Fruit fly (Drosophila melanogaster): ENCODE results near the gene CG8128.
A peak's percentile ranks its signal among the peaks of the same experiment; 100 is the strongest.

CG8128 gene

DNA sequence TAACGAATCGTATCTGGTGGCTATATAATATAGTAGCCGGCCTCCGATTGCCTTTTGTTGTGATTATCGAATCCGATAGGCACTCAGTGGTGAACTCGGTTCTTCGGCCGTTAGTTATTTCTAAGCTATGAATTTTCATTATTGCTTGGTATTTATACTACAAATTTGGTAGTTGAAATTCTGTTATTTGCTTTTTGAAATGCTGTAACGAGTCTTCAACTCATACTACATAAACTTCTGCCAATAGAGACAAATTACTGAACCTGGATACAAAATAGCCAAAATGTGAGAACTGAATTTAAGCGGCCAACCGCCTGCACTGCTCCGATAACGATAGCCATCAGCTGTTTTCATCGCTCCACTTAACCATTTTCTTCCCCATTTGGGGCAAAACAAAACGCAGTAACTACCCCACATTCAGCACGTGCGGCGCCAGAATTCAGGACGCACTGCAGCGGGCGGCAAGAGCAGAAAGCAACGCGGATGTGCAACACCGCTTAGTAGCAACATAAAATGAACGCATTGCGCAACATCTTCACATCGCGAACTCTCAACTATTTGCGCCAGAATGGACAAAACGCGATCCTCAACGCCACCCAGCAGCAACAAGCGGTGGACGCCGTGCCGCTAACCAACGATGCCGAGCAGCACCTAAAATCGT lies 41.7 kb downstream of the CG8128 start, which contains the start of the genes CG11679 and CG8206:
CG11679 (minus strand) TSS at position 65 of the 661 bp plus-strand sequence.
CG8206 (plus strand) TSS at position 341 of the 661 bp plus-strand sequence.
- TF ChIP-seq foxo (GFP tag; optimal IDR thresholded peaks at IDR 0.05) (peak in 1 of 2 experiments; percentile 72), usp (GFP tag; optimal IDR thresholded peaks at IDR 0.05) (no peak), pan (optimal IDR thresholded peaks at IDR 0.05) (no peak), OdsH (GFP tag; optimal IDR thresholded peaks at IDR 0.05) (peak; percentile 31), h (GFP tag; optimal IDR thresholded peaks at IDR 0.05) (peak; percentile 63), dl (GFP tag; optimal IDR thresholded peaks at IDR 0.05; ENCODE audit: insufficient read depth in 1 of 2, partially characterized antibody in 2 of 2) (no peak), CrebA (GFP tag; optimal IDR thresholded peaks at IDR 0.05; ENCODE audit: borderline replicate concordance) (no peak), sv (GFP tag; optimal IDR thresholded peaks at IDR 0.05) (no peak), rgr (GFP tag; optimal IDR thresholded peaks at IDR 0.05) (peak; percentile 61), dmrt93B (GFP tag; optimal IDR thresholded peaks at IDR 0.05) (no peak), psq (GFP tag; optimal IDR thresholded peaks at IDR 0.05) (peak; percentile 43), br (GFP tag; optimal IDR thresholded peaks at IDR 0.05) (peak; percentile 37), Vsx2 (GFP tag; optimal IDR thresholded peaks at IDR 0.05; ENCODE audit: partially characterized antibody) (no peak), Hr83 (GFP tag; optimal IDR thresholded peaks at IDR 0.05; ENCODE audit: poor library complexity, severe bottlenecking) (no peak), GATAd (GFP tag; optimal IDR thresholded peaks at IDR 0.05) (no peak), jim (GFP tag; optimal IDR thresholded peaks at IDR 0.05) (no peak), dsf (GFP tag; optimal IDR thresholded peaks at IDR 0.05; ENCODE audit: borderline replicate concordance) (no peak), lola (GFP tag; optimal IDR thresholded peaks at IDR 0.05) (no peak), HLH106 (tag; optimal IDR thresholded peaks at IDR 0.05) (peak; percentile 78), Dif (GFP tag; optimal IDR thresholded peaks at IDR 0.05; ENCODE audit: partially characterized antibody) (no peak), Myc (optimal IDR thresholded peaks at IDR 0.05) (peak; percentile 97), Dfd (GFP tag; optimal IDR thresholded peaks at IDR 0.05) (no peak), Hr78 (GFP tag; optimal IDR thresholded peaks at IDR 0.05) (no peak), CG9705 (GFP tag; optimal IDR thresholded peaks at IDR 0.05) (peak; percentile 61), fru (GFP tag; optimal IDR thresholded peaks at IDR 0.05) (peak; percentile 62), Hnf4 (GFP tag; optimal IDR thresholded peaks at IDR 0.05) (no peak), Abd-B (GFP tag; optimal IDR thresholded peaks at IDR 0.05) (no peak), Rel (GFP tag; optimal IDR thresholded peaks at IDR 0.05) (no peak), Rel (tag; optimal IDR thresholded peaks at IDR 0.05) (peak; percentile 61), woc (GFP tag; optimal IDR thresholded peaks at IDR 0.05) (peak; percentile 86), CG32264 (GFP tag; optimal IDR thresholded peaks at IDR 0.05) (no peak), Jra (GFP tag; optimal IDR thresholded peaks at IDR 0.05) (no peak), Sp1 (GFP tag; optimal IDR thresholded peaks at IDR 0.05) (peak; percentile 55), sage (GFP tag; optimal IDR thresholded peaks at IDR 0.05) (no peak), Mio (GFP tag; optimal IDR thresholded peaks at IDR 0.05) (no peak), tai (GFP tag; optimal IDR thresholded peaks at IDR 0.05) (no peak), ey (GFP tag; optimal IDR thresholded peaks at IDR 0.05) (peak; percentile 36), N (GFP tag; optimal IDR thresholded peaks at IDR 0.05) (no peak), brk (GFP tag; optimal IDR thresholded peaks at IDR 0.05) (no peak)

DNA sequence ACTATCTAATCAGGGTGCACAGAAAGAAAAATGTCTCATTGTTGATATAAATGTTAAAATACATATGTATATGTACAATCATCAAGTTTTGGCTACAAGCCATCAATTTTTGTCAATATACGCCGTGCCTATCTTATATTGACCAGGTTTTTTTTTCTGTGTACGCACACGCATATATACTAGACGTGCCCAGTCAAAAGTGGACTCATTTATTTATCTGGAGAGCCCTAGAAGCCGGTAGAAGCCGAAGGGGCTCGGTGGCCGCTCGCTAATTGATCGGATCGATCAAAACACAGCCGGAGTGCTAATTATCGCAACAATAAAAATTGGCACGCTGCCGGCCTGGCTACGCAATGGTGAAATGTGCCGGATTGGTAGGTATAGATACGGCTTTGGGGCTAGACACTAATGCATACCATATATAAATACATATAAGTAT lies 43.0 kb downstream of the CG8128 start:
- TF ChIP-seq br (GFP tag; optimal IDR thresholded peaks at IDR 0.05) (peak; percentile 86), Dif (GFP tag; optimal IDR thresholded peaks at IDR 0.05; ENCODE audit: partially characterized antibody) (no peak), Hr78 (GFP tag; optimal IDR thresholded peaks at IDR 0.05) (no peak), Myc (optimal IDR thresholded peaks at IDR 0.05) (no peak), Rel (GFP tag; optimal IDR thresholded peaks at IDR 0.05) (no peak), Rel (tag; optimal IDR thresholded peaks at IDR 0.05) (peak; percentile 57), sv (GFP tag; optimal IDR thresholded peaks at IDR 0.05) (peak; percentile 55), foxo (GFP tag; optimal IDR thresholded peaks at IDR 0.05) (peak; percentile 49 to 85), lola (GFP tag; optimal IDR thresholded peaks at IDR 0.05) (no peak), sage (GFP tag; optimal IDR thresholded peaks at IDR 0.05) (no peak), pan (optimal IDR thresholded peaks at IDR 0.05) (no peak), Abd-B (GFP tag; optimal IDR thresholded peaks at IDR 0.05) (no peak), usp (GFP tag; optimal IDR thresholded peaks at IDR 0.05) (no peak), woc (GFP tag; optimal IDR thresholded peaks at IDR 0.05) (peak; percentile 52), dmrt93B (GFP tag; optimal IDR thresholded peaks at IDR 0.05) (no peak), dsf (GFP tag; optimal IDR thresholded peaks at IDR 0.05; ENCODE audit: borderline replicate concordance) (no peak), jim (GFP tag; optimal IDR thresholded peaks at IDR 0.05) (no peak), GATAd (GFP tag; optimal IDR thresholded peaks at IDR 0.05) (no peak), Hnf4 (GFP tag; optimal IDR thresholded peaks at IDR 0.05) (peak; percentile 84), CG32264 (GFP tag; optimal IDR thresholded peaks at IDR 0.05) (peak; percentile 48), psq (GFP tag; optimal IDR thresholded peaks at IDR 0.05) (peak; percentile 61), ey (GFP tag; optimal IDR thresholded peaks at IDR 0.05) (peak; percentile 84), h (GFP tag; optimal IDR thresholded peaks at IDR 0.05) (peak; percentile 97), CG9705 (GFP tag; optimal IDR thresholded peaks at IDR 0.05) (no peak), rgr (GFP tag; optimal IDR thresholded peaks at IDR 0.05) (peak; percentile 82), Dfd (GFP tag; optimal IDR thresholded peaks at IDR 0.05) (no peak), N (GFP tag; optimal IDR thresholded peaks at IDR 0.05) (no peak), Sp1 (GFP tag; optimal IDR thresholded peaks at IDR 0.05) (peak; percentile 84), HLH106 (tag; optimal IDR thresholded peaks at IDR 0.05) (peak; percentile 77), dl (GFP tag; optimal IDR thresholded peaks at IDR 0.05; ENCODE audit: insufficient read depth in 1 of 2, partially characterized antibody in 2 of 2) (no peak), Jra (GFP tag; optimal IDR thresholded peaks at IDR 0.05) (peak; percentile 74), Hr83 (GFP tag; optimal IDR thresholded peaks at IDR 0.05; ENCODE audit: poor library complexity, severe bottlenecking) (peak; percentile 14), tai (GFP tag; optimal IDR thresholded peaks at IDR 0.05) (no peak), Mio (GFP tag; optimal IDR thresholded peaks at IDR 0.05) (no peak), OdsH (GFP tag; optimal IDR thresholded peaks at IDR 0.05) (peak; percentile 82), brk (GFP tag; optimal IDR thresholded peaks at IDR 0.05) (no peak), Vsx2 (GFP tag; optimal IDR thresholded peaks at IDR 0.05; ENCODE audit: partially characterized antibody) (no peak), fru (GFP tag; optimal IDR thresholded peaks at IDR 0.05) (peak; percentile 85), CrebA (GFP tag; optimal IDR thresholded peaks at IDR 0.05; ENCODE audit: borderline replicate concordance) (no peak)
